Worm (Caenorhabditis elegans): ENCODE results near the gene twk-25.

Gene twk-25

DNA sequence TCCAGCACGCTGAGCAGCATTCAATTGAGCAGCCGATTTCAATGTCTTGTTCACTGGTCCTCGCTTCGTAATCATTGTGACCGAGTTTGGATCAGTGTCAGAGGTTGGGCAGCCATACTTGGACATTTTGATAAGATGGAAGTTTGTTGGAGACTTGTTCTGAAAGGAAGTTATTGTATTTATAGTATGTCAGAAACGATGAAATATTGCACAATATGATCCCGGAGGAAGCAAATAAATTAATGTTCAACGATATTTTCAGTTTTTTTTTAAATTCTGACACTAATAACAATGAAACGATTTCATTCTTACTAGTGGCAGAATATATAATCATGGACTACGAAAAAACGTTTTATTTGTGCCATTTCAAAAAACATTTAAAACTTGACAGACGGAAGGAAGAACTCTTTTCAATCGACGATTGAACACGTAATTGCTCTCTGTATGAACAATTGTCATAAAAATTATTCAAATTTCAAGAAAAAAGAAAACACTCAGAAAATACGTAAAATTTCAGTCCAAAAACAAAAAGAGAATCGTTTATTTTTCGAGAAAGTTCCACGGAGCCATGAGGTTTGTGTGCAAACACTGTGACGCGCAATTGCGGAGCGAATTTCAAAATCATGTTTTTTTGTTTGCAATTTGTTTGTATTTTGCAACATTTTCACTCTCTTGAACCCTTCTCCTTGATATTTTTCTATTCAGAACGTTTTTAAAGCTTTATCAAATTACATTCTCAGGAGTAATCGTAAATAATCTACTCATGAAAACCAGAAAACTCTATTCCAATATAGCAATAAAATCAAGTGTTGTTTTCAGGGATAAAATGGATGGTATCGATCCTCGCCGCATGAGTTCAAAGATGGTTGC, 24.3 kb upstream of the twk-25 start, which contains the start of the genes mbf-1 and nse-4 (continued):
- TF ChIP-seq ceh-91 (GFP tag; IDR thresholded peaks at IDR 0.05) (no peak), ztf-3 (GFP tag; optimal IDR thresholded peaks at IDR 0.05) (no peak), nhr-80 (tag; optimal IDR thresholded peaks at IDR 0.05) (no peak), Y67H2A.10 (GFP tag; conservative IDR thresholded peaks at IDR 0.05) (no peak), pbrm-1 (GFP tag; IDR thresholded peaks at IDR 0.05) (peak; percentile 53; the same call in 1 of the 2 replicates), akir-1 (GFP tag; optimal IDR thresholded peaks at IDR 0.05) (no peak), rec-8 (tag; optimal IDR thresholded peaks at IDR 0.05) (no peak), tbx-9 (tag; optimal IDR thresholded peaks at IDR 0.05; ENCODE audit: borderline replicate concordance) (no peak), ceh-100 (GFP tag; IDR thresholded peaks at IDR 0.05) (no peak), C17E4.6 (GFP tag; IDR thresholded peaks at IDR 0.05) (no peak), nhr-179 (tag; optimal IDR thresholded peaks at IDR 0.05) (no peak), ama-1 (optimal IDR thresholded peaks at IDR 0.05) (peak; percentile 1), ama-1 (GFP tag; optimal IDR thresholded peaks at IDR 0.05) (no peak), sdz-38 (tag; optimal IDR thresholded peaks at IDR 0.05) (no peak), cebp-2 (GFP tag; IDR thresholded peaks at IDR 0.05) (no peak), lin-35 (GFP tag; optimal IDR thresholded peaks at IDR 0.05) (peak in 1 of 3 experiments; percentile 61), dpl-1 (GFP tag; optimal IDR thresholded peaks at IDR 0.05) (peak; percentile 61), ceh-40 (GFP tag; IDR thresholded peaks at IDR 0.05) (no peak), ztf-28 (GFP tag; IDR thresholded peaks at IDR 0.05) (no peak), F52B5.7 (tag; optimal IDR thresholded peaks at IDR 0.05) (no peak), mel-28 (tag; optimal IDR thresholded peaks at IDR 0.05; ENCODE audit: borderline replicate concordance) (no peak), Y53G8AR.9 (GFP tag; conservative IDR thresholded peaks at IDR 0.05) (no peak), xnd-1 (tag; optimal IDR thresholded peaks at IDR 0.05) (no peak), mcd-1 (GFP tag; IDR thresholded peaks at IDR 0.05) (peak; percentile 32; the same call in 1 of the 2 replicates), somi-1 (GFP tag; optimal IDR thresholded peaks at IDR 0.05) (no peak), nfyb-1 (GFP tag; IDR thresholded peaks at IDR 0.05) (no peak), ceh-79 (tag; optimal IDR thresholded peaks at IDR 0.05) (no peak), hlh-12 (tag; optimal IDR thresholded peaks at IDR 0.05) (no peak), bed-2 (GFP tag; IDR thresholded peaks at IDR 0.05) (no peak), F57C9.4 (tag; optimal IDR thresholded peaks at IDR 0.05) (no peak), efl-1 (GFP tag; optimal IDR thresholded peaks at IDR 0.05) (no peak), rcor-1 (GFP tag; IDR thresholded peaks at IDR 0.05) (no peak), K11D2.4 (GFP tag; IDR thresholded peaks at IDR 0.05) (no peak), zfh-2 (GFP tag; conservative IDR thresholded peaks at IDR 0.05) (no peak), sptf-2 (GFP tag; optimal IDR thresholded peaks at IDR 0.05) (no peak), ZK185.1 (tag; optimal IDR thresholded peaks at IDR 0.05; ENCODE audit: poor library complexity, severe bottlenecking) (no peak), C06A6.2 (GFP tag; conservative IDR thresholded peaks at IDR 0.05) (no peak), madf-8 (GFP tag; conservative IDR thresholded peaks at IDR 0.05) (no peak), tlf-1 (GFP tag; optimal IDR thresholded peaks at IDR 0.05) (no peak), gei-17 (GFP tag; optimal IDR thresholded peaks at IDR 0.05) (no peak), zim-3 (tag; optimal IDR thresholded peaks at IDR 0.05) (no peak), attf-3 (GFP tag; conservative IDR thresholded peaks at IDR 0.05) (no peak), snpc-3.4 (tag; optimal IDR thresholded peaks at IDR 0.05) (no peak), attf-5 (GFP tag; optimal IDR thresholded peaks at IDR 0.05) (peak; percentile 43), egrh-3 (GFP tag; IDR thresholded peaks at IDR 0.05) (no peak), die-1 (tag; optimal IDR thresholded peaks at IDR 0.05) (no peak), B0019.2 (GFP tag; conservative IDR thresholded peaks at IDR 0.05) (no peak), F57A8.1 (GFP tag; optimal IDR thresholded peaks at IDR 0.05) (no peak)

Measured in whole organism, young adult.